Fruit fly (Drosophila melanogaster): ENCODE measurements around the gene CG17032.

Gene CG17032

dm6 chr3L:16001164-16001679, 42.6 kb downstream of the CG17032 start:
- peak; percentile 91 for TF ChIP-seq CG15336 (GFP tag; IDR thresholded peaks at IDR 0.05)
- TF ChIP-seq CG8632 (GFP tag; optimal IDR thresholded peaks at IDR 0.05): no peak
- TF ChIP-seq OdsH (GFP tag; optimal IDR thresholded peaks at IDR 0.05): peak; percentile 70
- TF ChIP-seq Lpt (GFP tag; optimal IDR thresholded peaks at IDR 0.05): peak; percentile 76
- TF ChIP-seq CG7368 (GFP tag; optimal IDR thresholded peaks at IDR 0.05): no peak
- no peak for TF ChIP-seq Eip75B (GFP tag; optimal IDR thresholded peaks at IDR 0.05)
- TF ChIP-seq Hr39 (GFP tag; optimal IDR thresholded peaks at IDR 0.05): peak; percentile 50
- TF ChIP-seq dsx (GFP tag; optimal IDR thresholded peaks at IDR 0.05; ENCODE audit: poor library complexity, severe bottlenecking): no peak
- TF ChIP-seq CG9139 (GFP tag; optimal IDR thresholded peaks at IDR 0.05): no peak
- TF ChIP-seq CG6808 (GFP tag; optimal IDR thresholded peaks at IDR 0.05): no peak
- TF ChIP-seq ss (GFP tag; optimal IDR thresholded peaks at IDR 0.05): no peak
- TF ChIP-seq Met (GFP tag; optimal IDR thresholded peaks at IDR 0.05): peak; percentile 53
- no peak for TF ChIP-seq fd85E (GFP tag; optimal IDR thresholded peaks at IDR 0.05)
- no peak for TF ChIP-seq CG34406 (GFP tag; optimal IDR thresholded peaks at IDR 0.05)
- TF ChIP-seq salr (GFP tag; optimal IDR thresholded peaks at IDR 0.05): peak in 1 of 2 experiments; percentile 60
- peak; percentile 85 for TF ChIP-seq eg (GFP tag; IDR thresholded peaks at IDR 0.05)
- TF ChIP-seq vri (GFP tag; optimal IDR thresholded peaks at IDR 0.05): peak; percentile 59
- peak; percentile 73 for TF ChIP-seq net (GFP tag; optimal IDR thresholded peaks at IDR 0.05)
- TF ChIP-seq Smox (GFP tag; optimal IDR thresholded peaks at IDR 0.05): peak; percentile 45
- TF ChIP-seq CG11294 (GFP tag; IDR thresholded peaks at IDR 0.05): peak; percentile 78
- TF ChIP-seq fkh (GFP tag; optimal IDR thresholded peaks at IDR 0.05): peak; percentile 94
- TF ChIP-seq CG10631 (GFP tag; optimal IDR thresholded peaks at IDR 0.05): peak; percentile 23
- TF ChIP-seq CG6276 (GFP tag; optimal IDR thresholded peaks at IDR 0.05): peak; percentile 88
- peak; percentile 16 for TF ChIP-seq Hr38 (GFP tag; optimal IDR thresholded peaks at IDR 0.05)
- peak; percentile 39 for TF ChIP-seq cyc (GFP tag; optimal IDR thresholded peaks at IDR 0.05)
- peak; percentile 91 for TF ChIP-seq CG32006 (GFP tag; optimal IDR thresholded peaks at IDR 0.05)
- TF ChIP-seq CG8119 (GFP tag; IDR thresholded peaks at IDR 0.05): peak; percentile 91
- peak; percentile 50 for TF ChIP-seq CG31627 (GFP tag; optimal IDR thresholded peaks at IDR 0.05)
- TF ChIP-seq CG3919 (GFP tag; optimal IDR thresholded peaks at IDR 0.05): peak; percentile 45
- TF ChIP-seq CG3032 (tag; optimal IDR thresholded peaks at IDR 0.05): peak; percentile 9
- TF ChIP-seq Hr4 (GFP tag; optimal IDR thresholded peaks at IDR 0.05): peak; percentile 92
- no peak for TF ChIP-seq CG1621 (tag; optimal IDR thresholded peaks at IDR 0.05)
- TF ChIP-seq svp (GFP tag): peak; percentile 74
- TF ChIP-seq Sox15 (GFP tag; optimal IDR thresholded peaks at IDR 0.05): peak; percentile 23
- TF ChIP-seq CG16779 (tag; optimal IDR thresholded peaks at IDR 0.05): no peak
- no peak; the same call in 2 of the 3 replicates for TF ChIP-seq CG6163 (GFP tag; IDR thresholded peaks at IDR 0.05)
- peak; percentile 61 for TF ChIP-seq dac (GFP tag; optimal IDR thresholded peaks at IDR 0.05)
- peak; percentile 67 for TF ChIP-seq achi (GFP tag; optimal IDR thresholded peaks at IDR 0.05)
- peak; percentile 60 for TF ChIP-seq Gug (GFP tag; IDR thresholded peaks at IDR 0.05)
- no peak for TF ChIP-seq Eip93F (GFP tag; optimal IDR thresholded peaks at IDR 0.05)
- peak; percentile 78 for TF ChIP-seq Eip78C (GFP tag)
- TF ChIP-seq esn (GFP tag; optimal IDR thresholded peaks at IDR 0.05): peak; percentile 48
- TF ChIP-seq CG11902 (GFP tag; optimal IDR thresholded peaks at IDR 0.05): no peak
- no peak for TF ChIP-seq fd59A (GFP tag; optimal IDR thresholded peaks at IDR 0.05)
- no peak for TF ChIP-seq CG10669 (GFP tag; optimal IDR thresholded peaks at IDR 0.05)
- TF ChIP-seq Sox14 (GFP tag; optimal IDR thresholded peaks at IDR 0.05): peak; percentile 62
- no peak for TF ChIP-seq spab (GFP tag; optimal IDR thresholded peaks at IDR 0.05)
- TF ChIP-seq Ets21C (GFP tag; optimal IDR thresholded peaks at IDR 0.05): no peak
- TF ChIP-seq CG11762 (GFP tag; optimal IDR thresholded peaks at IDR 0.05; ENCODE audit: insufficient read depth): no peak
- TF ChIP-seq CG4318 (GFP tag; optimal IDR thresholded peaks at IDR 0.05): peak; percentile 61
- TF ChIP-seq lz (GFP tag; optimal IDR thresholded peaks at IDR 0.05): peak; percentile 32
- TF ChIP-seq CG6854 (GFP tag; optimal IDR thresholded peaks at IDR 0.05): no peak
